Worm (Caenorhabditis elegans) whole organism, young adult: ENCODE results near the gene F09F7.6.

Experiments
- B0019.2 ChIP-seq: fragments of 200-800 bp; sonication (Bioruptor generic); conservative IDR thresholded peaks from 2 replicates; pipeline ENCODE4 v1.3.6; 2022; ENCODE audit warnings: missing genetic modification reagents, missing genetic modification characterization, missing compliant biosample characterization
- B0336.3 ChIP-seq: fragments of 200-800 bp; sonication (Bioruptor generic); IDR thresholded peaks from 2 replicates; pipeline ENCODE4 v1.3.6; 2022; ENCODE audit warnings: missing genetic modification characterization, missing compliant biosample characterization
- C06A6.2 ChIP-seq: fragments of 200-800 bp; sonication (Bioruptor generic); conservative IDR thresholded peaks from 2 replicates; pipeline ENCODE4 v1.3.6; 2022; ENCODE audit warnings: missing genetic modification characterization, missing compliant biosample characterization
- F33H1.4 ChIP-seq: fragments of 200-800 bp; sonication (Bioruptor generic); IDR thresholded peaks from 2 replicates; pipeline ENCODE4 v1.3.6; 2022; ENCODE audit warnings: missing genetic modification reagents, missing genetic modification characterization, missing compliant biosample characterization
- F37B4.10 ChIP-seq: fragments of 200-800 bp; sonication (Bioruptor generic); IDR thresholded peaks from 2 replicates; pipeline ENCODE4 v1.3.6; 2022; ENCODE audit warnings: missing genetic modification characterization, missing compliant biosample characterization
- F49E8.2 ChIP-seq: sonication (generic microtip); optimal IDR thresholded peaks from 3 replicates; lab custom pipeline; 2017; ENCODE audit warnings: missing genetic modification characterization, mild to moderate bottlenecking, missing compliant biosample characterization, antibody characterized with exemption, moderate library complexity; ENCODE audit not compliant: insufficient read depth
- F57C9.4 ChIP-seq: sonication (generic microtip); optimal IDR thresholded peaks from 2 replicates; lab custom pipeline; 2017; ENCODE audit warnings: mild to moderate bottlenecking, missing genetic modification characterization, missing compliant biosample characterization
- ZK185.1 ChIP-seq: sonication (generic microtip); optimal IDR thresholded peaks from 2 replicates; lab custom pipeline; 2016; ENCODE audit warnings: mild to moderate bottlenecking, missing genetic modification characterization, missing compliant biosample characterization; ENCODE audit not compliant: poor library complexity, severe bottlenecking
- akir-1 ChIP-seq: fragments of 200-800 bp; sonication (Bioruptor generic); optimal IDR thresholded peaks from 2 replicates; lab custom pipeline; 2018; ENCODE audit warnings: mild to moderate bottlenecking, missing genetic modification characterization, moderate library complexity, missing compliant biosample characterization
- ama-1 ChIP-seq, 3 experiments: fragments of 150-350 bp in 1 of 3; sonication (generic microtip) in 2 of 3; optimal IDR thresholded peaks; 2 replicates each; lab custom pipeline; 2014 to 2018; ENCODE audit warnings: missing biosample characterization in 2 of 3, missing genetic modification characterization in 2 of 3, missing genetic modification reagents in 2 of 3
- atf-7 ChIP-seq: sonication (generic microtip); optimal IDR thresholded peaks from 2 replicates; lab custom pipeline; 2017; ENCODE audit warnings: mild to moderate bottlenecking, missing genetic modification characterization, missing compliant biosample characterization
- attf-5 ChIP-seq: fragments of 200-800 bp; sonication (Bioruptor generic); optimal IDR thresholded peaks from 2 replicates; lab custom pipeline; 2018; ENCODE audit warnings: mild to moderate bottlenecking, missing genetic modification characterization, missing compliant biosample characterization
- attf-6 ChIP-seq: fragments of 200-800 bp; sonication (Bioruptor generic); IDR thresholded peaks from 2 replicates; pipeline ENCODE4 v1.3.6; 2022; ENCODE audit warnings: missing genetic modification reagents, missing genetic modification characterization, missing compliant biosample characterization
- ccch-3 ChIP-seq: fragments of 200-800 bp; sonication (Bioruptor generic); optimal IDR thresholded peaks from 2 replicates; lab custom pipeline; 2018; ENCODE audit warnings: mild to moderate bottlenecking, missing genetic modification characterization, missing compliant biosample characterization
- cebp-1 ChIP-seq, 2 experiments: fragments of 200-800 bp in 1 of 2; sonication (Bioruptor generic) in 1 of 2; sonication (generic microtip) in 1 of 2; IDR thresholded peaks in 1 of 2; optimal IDR thresholded peaks in 1 of 2; 2 replicates each; pipeline versions ENCODE4 v1.3.6 to Lab custom; 2017 to 2022; ENCODE audit warnings: missing compliant biosample characterization in 2 of 2, missing genetic modification characterization in 2 of 2, mild to moderate bottlenecking in 1 of 2, missing genetic modification reagents in 1 of 2, moderate library complexity in 1 of 2
- ceh-79 ChIP-seq: sonication (generic microtip); optimal IDR thresholded peaks from 2 replicates; lab custom pipeline; 2017; ENCODE audit warnings: mild to moderate bottlenecking, missing genetic modification characterization, missing compliant biosample characterization
- chd-7 ChIP-seq: sonication (generic microtip); optimal IDR thresholded peaks from 2 replicates; lab custom pipeline; 2016; ENCODE audit warnings: mild to moderate bottlenecking, missing genetic modification characterization, moderate library complexity, missing compliant biosample characterization
- dox-1 ChIP-seq: fragments of 200-800 bp; sonication (Bioruptor generic); IDR thresholded peaks from 2 replicates; pipeline ENCODE4 v1.3.6; 2022; ENCODE audit warnings: missing genetic modification reagents, missing genetic modification characterization, missing compliant biosample characterization
- egl-18 ChIP-seq: fragments of 200-800 bp; sonication (Bioruptor generic); IDR thresholded peaks from 2 replicates; pipeline ENCODE4 v1.3.6; 2022; ENCODE audit warnings: missing genetic modification reagents, missing genetic modification characterization, missing compliant biosample characterization
- ets-4 ChIP-seq: fragments of 200-800 bp; sonication (Bioruptor generic); optimal IDR thresholded peaks from 2 replicates; lab custom pipeline; 2018; ENCODE audit warnings: mild to moderate bottlenecking, missing genetic modification characterization, missing compliant biosample characterization
- fkh-3 ChIP-seq: sonication (generic microtip); optimal IDR thresholded peaks from 2 replicates; lab custom pipeline; 2016; ENCODE audit warnings: mild to moderate bottlenecking, missing genetic modification characterization, missing compliant biosample characterization
- gei-17 ChIP-seq: fragments of 200-800 bp; sonication (Bioruptor generic); optimal IDR thresholded peaks from 2 replicates; lab custom pipeline; 2018; ENCODE audit warnings: mild to moderate bottlenecking, missing genetic modification characterization, missing compliant biosample characterization
- hmg-20 ChIP-seq: fragments of 200-800 bp; sonication (Bioruptor generic); IDR thresholded peaks from 2 replicates; pipeline ENCODE4 v1.3.6; 2022; ENCODE audit warnings: missing genetic modification reagents, missing genetic modification characterization, missing compliant biosample characterization
- hsf-1 ChIP-seq: fragments of 200-800 bp; sonication (Bioruptor generic); IDR thresholded peaks from 2 replicates; pipeline ENCODE4 v1.3.6; 2022; ENCODE audit warnings: missing genetic modification reagents, missing genetic modification characterization, missing compliant biosample characterization
- let-607 ChIP-seq, 2 experiments: fragments of 200-800 bp in 1 of 2; sonication (Bioruptor generic) in 1 of 2; sonication (generic microtip) in 1 of 2; optimal IDR thresholded peaks; 2 replicates each; lab custom pipeline; 2016 to 2018; ENCODE audit warnings: mild to moderate bottlenecking in 2 of 2, missing compliant biosample characterization in 2 of 2, missing genetic modification characterization in 2 of 2, moderate library complexity in 2 of 2, missing genotype in 1 of 2
- lin-35 ChIP-seq, 3 experiments: fragments of 150-350 bp in 2 of 3; sonication (generic microtip) in 1 of 3; optimal IDR thresholded peaks; 2 replicates each; lab custom pipeline; 2014 to 2018; ENCODE audit warnings: missing biosample characterization in 3 of 3, missing genetic modification characterization in 3 of 3, missing genetic modification reagents in 3 of 3
- lin-40 ChIP-seq: sonication (generic microtip); optimal IDR thresholded peaks from 2 replicates; lab custom pipeline; 2016; ENCODE audit warnings: missing genetic modification characterization, mild to moderate bottlenecking, missing compliant biosample characterization, missing genotype, missing genetic modification reagents
- lsl-1 ChIP-seq: fragments of 200-800 bp; sonication (Bioruptor generic); optimal IDR thresholded peaks from 2 replicates; lab custom pipeline; 2018; ENCODE audit warnings: mild to moderate bottlenecking, missing genetic modification characterization, moderate library complexity, missing compliant biosample characterization
- mcd-1 ChIP-seq: fragments of 200-800 bp; sonication (Bioruptor generic); IDR thresholded peaks from 2 replicates; pipeline ENCODE4 v1.3.6; 2022; ENCODE audit warnings: missing genetic modification reagents, missing genetic modification characterization, missing compliant biosample characterization
- mxl-1 ChIP-seq: sonication (generic microtip); optimal IDR thresholded peaks from 2 replicates; lab custom pipeline; 2016; ENCODE audit warnings: missing genetic modification characterization, missing compliant biosample characterization
- nfyb-1 ChIP-seq: fragments of 200-800 bp; sonication (Bioruptor generic); IDR thresholded peaks from 2 replicates; pipeline ENCODE4 v1.3.6; 2022; ENCODE audit warnings: missing genetic modification reagents, missing genetic modification characterization, missing compliant biosample characterization
- nhr-120 ChIP-seq: fragments of 200-800 bp; sonication (Bioruptor generic); IDR thresholded peaks from 2 replicates; pipeline ENCODE4 v1.3.6; 2022; ENCODE audit warnings: missing genetic modification characterization, missing compliant biosample characterization
- nhr-179 ChIP-seq: sonication (generic microtip); optimal IDR thresholded peaks from 2 replicates; lab custom pipeline; 2016; ENCODE audit warnings: mild to moderate bottlenecking, missing genetic modification characterization, missing compliant biosample characterization
- nhr-27 ChIP-seq: fragments of 200-800 bp; sonication (Bioruptor generic); optimal IDR thresholded peaks from 2 replicates; lab custom pipeline; 2018; ENCODE audit warnings: mild to moderate bottlenecking, missing genetic modification characterization, moderate library complexity, missing compliant biosample characterization
- pbrm-1 ChIP-seq: fragments of 200-800 bp; sonication (Bioruptor generic); IDR thresholded peaks from 2 replicates; pipeline ENCODE4 v1.3.6; 2022; ENCODE audit warnings: missing genetic modification reagents, missing genetic modification characterization, missing compliant biosample characterization
- pha-4 ChIP-seq: fragments of 150-350 bp; sonication (generic microtip); optimal IDR thresholded peaks from 2 replicates; lab custom pipeline; 2014; ENCODE audit warnings: missing biosample characterization, missing genetic modification reagents, missing genetic modification characterization
- repo-1 ChIP-seq: sonication (generic microtip); optimal IDR thresholded peaks from 2 replicates; lab custom pipeline; 2017; ENCODE audit warnings: mild to moderate bottlenecking, missing genetic modification characterization, missing compliant biosample characterization
- sdz-38 ChIP-seq: sonication (generic microtip); optimal IDR thresholded peaks from 2 replicates; lab custom pipeline; 2016; ENCODE audit warnings: missing genotype, missing genetic modification characterization, missing compliant biosample characterization
- sea-2 ChIP-seq: fragments of 200-800 bp; sonication (Bioruptor generic); IDR thresholded peaks from 2 replicates; pipeline ENCODE4 v1.3.6; 2022; ENCODE audit warnings: missing genetic modification characterization, missing compliant biosample characterization
- snpc-4 ChIP-seq, 5 experiments: fragments of 150-350 bp in 1 of 5; sonication (generic microtip) in 4 of 5; optimal IDR thresholded peaks; 2 replicates each; lab custom pipeline; 2014 to 2018; ENCODE audit warnings: missing genetic modification characterization in 5 of 5, missing biosample characterization in 3 of 5, antibody characterized with exemption in 2 of 5, mild to moderate bottlenecking in 2 of 5, missing compliant biosample characterization in 2 of 5, missing genotype in 2 of 5, moderate library complexity in 2 of 5, missing genetic modification reagents in 1 of 5
- somi-1 ChIP-seq: fragments of 200-800 bp; sonication (Bioruptor generic); optimal IDR thresholded peaks from 2 replicates; lab custom pipeline; 2018; ENCODE audit warnings: mild to moderate bottlenecking, missing genetic modification characterization, missing compliant biosample characterization
- sptf-2 ChIP-seq: fragments of 200-800 bp; sonication (Bioruptor generic); optimal IDR thresholded peaks from 2 replicates; lab custom pipeline; 2018; ENCODE audit warnings: mild to moderate bottlenecking, missing genetic modification characterization, missing compliant biosample characterization
- xnd-1 ChIP-seq: sonication (generic microtip); optimal IDR thresholded peaks from 2 replicates; lab custom pipeline; 2016; ENCODE audit warnings: missing genotype, missing genetic modification reagents, missing genetic modification characterization, missing compliant biosample characterization
- ztf-18 ChIP-seq: sonication (generic microtip); optimal IDR thresholded peaks from 2 replicates; lab custom pipeline; 2016; ENCODE audit warnings: missing genotype, mild to moderate bottlenecking, missing genetic modification characterization, missing compliant biosample characterization
- ztf-22 ChIP-seq: fragments of 200-800 bp; sonication (Bioruptor generic); optimal IDR thresholded peaks from 2 replicates; lab custom pipeline; 2018; ENCODE audit warnings: mild to moderate bottlenecking, missing genetic modification characterization, moderate library complexity, missing compliant biosample characterization
- ztf-25 ChIP-seq: fragments of 200-800 bp; sonication (Bioruptor generic); IDR thresholded peaks from 2 replicates; pipeline ENCODE4 v1.3.6; 2022; ENCODE audit warnings: missing genetic modification reagents, missing genetic modification characterization, missing compliant biosample characterization
- ztf-26 ChIP-seq: sonication (generic microtip); optimal IDR thresholded peaks from 2 replicates; lab custom pipeline; 2017; ENCODE audit warnings: missing genetic modification characterization, missing compliant biosample characterization

The F09F7.6 gene

DNA sequence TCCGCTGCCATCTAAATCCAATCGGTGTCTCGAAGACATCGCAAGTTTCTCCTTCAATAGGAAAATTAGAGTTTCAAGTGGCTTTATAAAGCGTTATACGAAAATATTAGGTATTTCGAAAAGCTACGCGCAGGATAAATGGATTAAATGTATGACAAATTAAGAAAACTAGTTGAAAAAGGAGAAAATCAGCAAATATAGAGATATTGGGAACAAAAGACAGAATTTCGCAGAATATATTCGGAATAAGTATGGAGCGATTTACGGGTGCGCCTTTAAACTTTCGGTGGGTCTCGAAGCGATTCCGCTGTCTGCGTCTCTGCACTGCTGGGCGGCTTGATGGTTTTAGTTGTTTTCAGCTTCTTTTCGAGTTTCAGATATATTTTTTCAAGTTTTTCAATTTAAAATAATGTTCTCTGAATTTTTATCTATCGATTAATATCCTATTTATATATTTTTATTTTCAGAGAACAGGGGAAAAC lies 39.8 kb upstream of the F09F7.6 start, which contains the start of the genes ddx-15 and ucr-1 (continued):
- TF ChIP-seq hsf-1 (GFP tag; lab: Robert Waterston, UW) (no peak), nhr-27 (tag; lab: Kevin White, UChicago) (no peak), egl-18 (GFP tag; lab: Robert Waterston, UW) (no peak), B0336.3 (no peak), xnd-1 (tag; lab: Kevin White, UChicago) (no peak), let-607 (tag; optimal IDR thresholded peaks at IDR 0.05; lab: Kevin White, UChicago) (no peak), B0019.2 (GFP tag; lab: Robert Waterston, UW) (peak; percentile 52; the same call in 1 of the 2 replicates), ztf-26 (tag; lab: Kevin White, UChicago) (no peak), dox-1 (GFP tag; lab: Robert Waterston, UW) (peak; percentile 66), nhr-179 (tag; lab: Kevin White, UChicago) (no peak), mcd-1 (GFP tag; lab: Robert Waterston, UW) (peak; percentile 74), gei-17 (GFP tag; lab: Kevin White, UChicago) (no peak), ZK185.1 (tag; lab: Kevin White, UChicago) (no peak), hmg-20 (no peak), ceh-79 (no peak), F49E8.2 (tag; lab: Kevin White, UChicago) (peak; percentile 21), pbrm-1 (peak; percentile 59; the same call in 1 of the 2 replicates), nfyb-1 (no peak), sdz-38 (no peak), lsl-1 (peak; percentile 66), ztf-22 (no peak), nhr-120 (GFP tag; lab: Robert Waterston, UW) (no peak), snpc-4 (GFP tag; optimal IDR thresholded peaks at IDR 0.05; lab: Kevin White, UChicago) (no peak), snpc-4 (tag; optimal IDR thresholded peaks at IDR 0.05; lab: Kevin White, UChicago) (peak in 2 of 4 experiments; percentile 1 to 45), ztf-25 (no peak), fkh-3 (tag; lab: Kevin White, UChicago) (no peak), repo-1 (tag; lab: Kevin White, UChicago) (no peak), cebp-1 (GFP tag; IDR thresholded peaks at IDR 0.05; lab: Robert Waterston, UW) (no peak), cebp-1 (tag; optimal IDR thresholded peaks at IDR 0.05; lab: Kevin White, UChicago) (peak; percentile 18), F33H1.4 (GFP tag; lab: Robert Waterston, UW) (peak; percentile 96), attf-5 (peak; percentile 63), sptf-2 (GFP tag; lab: Kevin White, UChicago) (no peak), F57C9.4 (tag; lab: Kevin White, UChicago) (no peak), lin-35 (GFP tag; optimal IDR thresholded peaks at IDR 0.05; lab: Kevin White, UChicago) (peak in 1 of 3 experiments; percentile 36), attf-6 (GFP tag; lab: Robert Waterston, UW) (no peak), pha-4 (tag; lab: Kevin White, UChicago) (no peak), sea-2 (GFP tag; lab: Robert Waterston, UW) (no peak), atf-7 (tag; lab: Kevin White, UChicago) (no peak), ztf-18 (tag; lab: Kevin White, UChicago) (peak; percentile 4), akir-1 (no peak), chd-7 (no peak), somi-1 (GFP tag; lab: Kevin White, UChicago) (no peak), mxl-1 (no peak), ccch-3 (GFP tag; lab: Kevin White, UChicago) (no peak), C06A6.2 (GFP tag; lab: Robert Waterston, UW) (no peak), lin-40 (tag; lab: Kevin White, UChicago) (no peak), F37B4.10 (no peak), ama-1 (optimal IDR thresholded peaks at IDR 0.05; lab: Kevin White, UChicago) (no peak), ama-1 (GFP tag; optimal IDR thresholded peaks at IDR 0.05; lab: Kevin White, UChicago) (no peak), ets-4 (GFP tag; lab: Kevin White, UChicago) (no peak)
